Worm (Caenorhabditis elegans) whole organism, late embryonic: ENCODE results near the gene C34D10.5.

ENCODE experiments used
- F13H6.1 ChIP-seq: sonication (generic microtip); optimal IDR thresholded peaks from 2 replicates; lab custom pipeline; 2016; ENCODE audit warnings: missing genetic modification characterization, missing compliant biosample characterization
- elt-2 ChIP-seq: sonication (generic microtip); optimal IDR thresholded peaks from 2 replicates; lab custom pipeline; 2016; ENCODE audit warnings: missing genetic modification reagents, missing genetic modification characterization, missing compliant biosample characterization
- fax-1 ChIP-seq: sonication (generic microtip); optimal IDR thresholded peaks from 2 replicates; lab custom pipeline; 2016; ENCODE audit warnings: missing genotype, missing genetic modification characterization, missing compliant biosample characterization
- hlh-13 ChIP-seq: fragments of 200-800 bp; sonication (Bioruptor generic); optimal IDR thresholded peaks from 2 replicates; lab custom pipeline; 2018; ENCODE audit warnings: mild to moderate bottlenecking, missing genetic modification characterization, missing compliant biosample characterization
- hlh-8 ChIP-seq: sonication (generic microtip); optimal IDR thresholded peaks from 2 replicates; lab custom pipeline; 2016; ENCODE audit warnings: missing genotype, missing genetic modification characterization, missing compliant biosample characterization
- npax-4 ChIP-seq: sonication (generic microtip); optimal IDR thresholded peaks from 2 replicates; lab custom pipeline; 2016; ENCODE audit warnings: missing genetic modification characterization, missing compliant biosample characterization
- tbx-2 ChIP-seq: sonication (generic microtip); optimal IDR thresholded peaks from 2 replicates; lab custom pipeline; 2016; ENCODE audit warnings: missing genetic modification characterization, missing compliant biosample characterization
- unc-86 ChIP-seq: sonication (generic microtip); optimal IDR thresholded peaks from 2 replicates; lab custom pipeline; 2016; ENCODE audit warnings: missing genetic modification characterization, missing compliant biosample characterization

DNA sequence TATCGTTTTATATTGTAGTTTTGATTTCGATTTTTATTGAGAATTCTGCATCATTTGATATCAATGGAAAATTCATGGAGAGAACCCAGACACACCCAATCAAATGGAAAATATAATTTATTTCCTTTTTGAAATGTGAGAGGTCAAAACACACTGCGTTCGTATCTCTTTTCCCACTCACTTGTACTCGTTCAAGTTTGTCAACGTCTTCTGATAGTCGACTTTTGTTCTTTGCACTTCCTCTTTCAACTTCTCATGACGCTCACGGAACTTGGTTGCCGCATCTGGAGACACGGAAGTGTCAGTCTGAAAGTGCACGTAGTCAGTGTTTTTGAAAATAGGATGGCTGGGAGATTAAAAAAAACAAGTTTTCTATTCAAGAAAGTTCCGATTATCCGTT, 27.5 kb upstream of the C34D10.5 start:
- TF ChIP-seq F13H6.1 (tag; lab: Kevin White, UChicago) (no peak), fax-1 (no peak), tbx-2 (no peak), hlh-8 (no peak), npax-4 (tag; lab: Kevin White, UChicago) (no peak), hlh-13 (GFP tag; lab: Kevin White, UChicago) (no peak), elt-2 (no peak), unc-86 (tag; lab: Kevin White, UChicago) (no peak)
